Fruit fly (Drosophila melanogaster): ENCODE results near the gene mmm.

- TF ChIP-seq Myc (optimal IDR thresholded peaks at IDR 0.05) (no peak), insv (optimal IDR thresholded peaks at IDR 0.05) (no peak)
Observed at dm6 chr3L:7544639-7545183, 38.5 kb upstream of the mmm start.

All from Kc167 (cell line).